Worm (Caenorhabditis elegans) whole organism, young adult: ENCODE measurements around the gene H03G16.1.
A peak's percentile ranks its signal among the peaks of the same experiment; 100 is the strongest.

ENCODE experiments used
- B0336.3 ChIP-seq: fragments of 200-800 bp; sonication (Bioruptor generic); IDR thresholded peaks from 2 replicates; pipeline ENCODE4 v1.3.6; 2022; ENCODE audit warnings: missing genetic modification characterization, missing compliant biosample characterization
- F10E7.11 ChIP-seq: sonication (generic microtip); optimal IDR thresholded peaks from 2 replicates; lab custom pipeline; 2017; ENCODE audit warnings: mild to moderate bottlenecking, missing genetic modification characterization, moderate library complexity, missing compliant biosample characterization
- F39B2.1 ChIP-seq: fragments of 200-800 bp; sonication (Bioruptor generic); IDR thresholded peaks from 2 replicates; pipeline ENCODE4 v1.3.6; 2022; ENCODE audit warnings: missing genetic modification reagents, missing genetic modification characterization, missing compliant biosample characterization
- F52B5.7 ChIP-seq: sonication (generic microtip); optimal IDR thresholded peaks from 2 replicates; lab custom pipeline; 2016; ENCODE audit warnings: mild to moderate bottlenecking, missing genetic modification characterization, missing compliant biosample characterization
- F55B11.4 ChIP-seq: sonication (generic microtip); optimal IDR thresholded peaks from 2 replicates; lab custom pipeline; 2016; ENCODE audit warnings: missing compliant biosample characterization, missing genetic modification characterization, borderline replicate concordance; ENCODE audit not compliant: insufficient read depth
- F57A8.1 ChIP-seq: fragments of 200-800 bp; sonication (Bioruptor generic); optimal IDR thresholded peaks from 2 replicates; lab custom pipeline; 2018; ENCODE audit warnings: mild to moderate bottlenecking, missing genetic modification characterization, moderate library complexity, missing compliant biosample characterization
- K11D2.4 ChIP-seq: fragments of 200-800 bp; sonication (Bioruptor generic); IDR thresholded peaks from 2 replicates; pipeline ENCODE4 v1.3.6; 2022; ENCODE audit warnings: missing genetic modification reagents, missing genetic modification characterization, missing compliant biosample characterization
- T07F8.4 ChIP-seq: sonication (generic microtip); optimal IDR thresholded peaks from 2 replicates; lab custom pipeline; 2016; ENCODE audit warnings: mild to moderate bottlenecking, missing genetic modification characterization, moderate library complexity, missing compliant biosample characterization
- Y53F4B.3 ChIP-seq: fragments of 200-800 bp; sonication (Bioruptor generic); IDR thresholded peaks from 2 replicates; pipeline ENCODE4 v1.3.6; 2022; ENCODE audit warnings: missing genetic modification reagents, missing genetic modification characterization, missing compliant biosample characterization
- Y56A3A.18 ChIP-seq: fragments of 200-800 bp; sonication (Bioruptor generic); IDR thresholded peaks from 2 replicates; pipeline ENCODE4 v1.3.6; 2022; ENCODE audit warnings: missing genetic modification reagents, missing genetic modification characterization, missing compliant biosample characterization
- Y67H2A.10 ChIP-seq: fragments of 200-800 bp; sonication (Bioruptor generic); conservative IDR thresholded peaks from 2 replicates; pipeline ENCODE4 v1.3.6; 2022; ENCODE audit warnings: missing genetic modification reagents, missing genetic modification characterization, missing compliant biosample characterization
- Y95B8A.8 ChIP-seq: fragments of 200-800 bp; sonication (Bioruptor generic); IDR thresholded peaks from 2 replicates; pipeline ENCODE4 v1.3.6; 2022; ENCODE audit warnings: missing genetic modification reagents, missing genetic modification characterization, missing compliant biosample characterization
- akir-1 ChIP-seq: fragments of 200-800 bp; sonication (Bioruptor generic); optimal IDR thresholded peaks from 2 replicates; lab custom pipeline; 2018; ENCODE audit warnings: mild to moderate bottlenecking, missing genetic modification characterization, moderate library complexity, missing compliant biosample characterization
- ama-1 ChIP-seq, 3 experiments: fragments of 150-350 bp in 1 of 3; sonication (generic microtip) in 2 of 3; optimal IDR thresholded peaks; 2 replicates each; lab custom pipeline; 2014 to 2018; ENCODE audit warnings: missing biosample characterization in 2 of 3, missing genetic modification characterization in 2 of 3, missing genetic modification reagents in 2 of 3
- aptf-2 ChIP-seq: fragments of 200-800 bp; sonication (Bioruptor generic); conservative IDR thresholded peaks from 2 replicates; pipeline ENCODE4 v1.3.6; 2022; ENCODE audit warnings: missing genetic modification reagents, missing genetic modification characterization, missing compliant biosample characterization
- athp-1 ChIP-seq: sonication (generic microtip); optimal IDR thresholded peaks from 2 replicates; lab custom pipeline; 2017; ENCODE audit warnings: mild to moderate bottlenecking, missing genetic modification characterization, missing compliant biosample characterization
- attf-6 ChIP-seq: fragments of 200-800 bp; sonication (Bioruptor generic); IDR thresholded peaks from 2 replicates; pipeline ENCODE4 v1.3.6; 2022; ENCODE audit warnings: missing genetic modification reagents, missing genetic modification characterization, missing compliant biosample characterization
- bed-1 ChIP-seq: fragments of 200-800 bp; sonication (Bioruptor generic); IDR thresholded peaks from 2 replicates; pipeline ENCODE4 v1.3.6; 2022; ENCODE audit warnings: missing genetic modification reagents, missing genetic modification characterization, missing compliant biosample characterization
- bed-2 ChIP-seq: fragments of 200-800 bp; sonication (Bioruptor generic); IDR thresholded peaks from 2 replicates; pipeline ENCODE4 v1.3.6; 2022; ENCODE audit warnings: missing genetic modification reagents, missing genetic modification characterization, missing compliant biosample characterization
- ccch-3 ChIP-seq: fragments of 200-800 bp; sonication (Bioruptor generic); optimal IDR thresholded peaks from 2 replicates; lab custom pipeline; 2018; ENCODE audit warnings: mild to moderate bottlenecking, missing genetic modification characterization, missing compliant biosample characterization
- cebp-2 ChIP-seq: fragments of 200-800 bp; sonication (Bioruptor generic); IDR thresholded peaks from 2 replicates; pipeline ENCODE4 v1.3.6; 2022; ENCODE audit warnings: missing genetic modification characterization, missing compliant biosample characterization
- ceh-27 ChIP-seq: fragments of 200-800 bp; sonication (Bioruptor generic); optimal IDR thresholded peaks from 2 replicates; lab custom pipeline; 2018; ENCODE audit warnings: mild to moderate bottlenecking, missing genetic modification characterization, moderate library complexity, missing compliant biosample characterization
- ceh-40 ChIP-seq: fragments of 200-800 bp; sonication (Bioruptor generic); IDR thresholded peaks from 2 replicates; pipeline ENCODE4 v1.3.6; 2022; ENCODE audit warnings: missing genetic modification characterization, missing compliant biosample characterization
- ceh-79 ChIP-seq: sonication (generic microtip); optimal IDR thresholded peaks from 2 replicates; lab custom pipeline; 2017; ENCODE audit warnings: mild to moderate bottlenecking, missing genetic modification characterization, missing compliant biosample characterization
- dpff-1 ChIP-seq: sonication (generic microtip); optimal IDR thresholded peaks from 2 replicates; lab custom pipeline; 2017; ENCODE audit warnings: mild to moderate bottlenecking, missing genetic modification characterization, missing compliant biosample characterization
- efl-1 ChIP-seq: fragments of 150-350 bp; optimal IDR thresholded peaks from 2 replicates; lab custom pipeline; 2014; ENCODE audit warnings: missing biosample characterization, missing genetic modification reagents, missing genetic modification characterization
- egrh-3 ChIP-seq: fragments of 200-800 bp; sonication (Bioruptor generic); IDR thresholded peaks from 2 replicates; pipeline ENCODE4 v1.3.6; 2022; ENCODE audit warnings: missing genetic modification reagents, missing genetic modification characterization, missing compliant biosample characterization
- ets-4 ChIP-seq: fragments of 200-800 bp; sonication (Bioruptor generic); optimal IDR thresholded peaks from 2 replicates; lab custom pipeline; 2018; ENCODE audit warnings: mild to moderate bottlenecking, missing genetic modification characterization, missing compliant biosample characterization
- hmg-1.2 ChIP-seq: fragments of 200-800 bp; sonication (Bioruptor generic); IDR thresholded peaks from 2 replicates; pipeline ENCODE4 v1.3.6; 2022; ENCODE audit warnings: missing genetic modification reagents, missing genetic modification characterization, missing compliant biosample characterization
- lag-1 ChIP-seq: fragments of 200-800 bp; sonication (Bioruptor generic); IDR thresholded peaks from 2 replicates; pipeline ENCODE4 v1.3.6; 2022; ENCODE audit warnings: missing genetic modification reagents, missing genetic modification characterization, missing compliant biosample characterization
- lin-26 ChIP-seq: fragments of 200-800 bp; sonication (Bioruptor generic); IDR thresholded peaks from 2 replicates; pipeline ENCODE4 v1.3.6; 2022; ENCODE audit warnings: missing genetic modification reagents, missing genetic modification characterization, missing compliant biosample characterization
- lin-35 ChIP-seq, 3 experiments: fragments of 150-350 bp in 2 of 3; sonication (generic microtip) in 1 of 3; optimal IDR thresholded peaks; 2 replicates each; lab custom pipeline; 2014 to 2018; ENCODE audit warnings: missing biosample characterization in 3 of 3, missing genetic modification characterization in 3 of 3, missing genetic modification reagents in 3 of 3
- lin-40 ChIP-seq: sonication (generic microtip); optimal IDR thresholded peaks from 2 replicates; lab custom pipeline; 2016; ENCODE audit warnings: missing genetic modification characterization, mild to moderate bottlenecking, missing compliant biosample characterization, missing genotype, missing genetic modification reagents
- lin-54 ChIP-seq: fragments of 200-800 bp; sonication (Bioruptor generic); optimal IDR thresholded peaks from 2 replicates; lab custom pipeline; 2018; ENCODE audit warnings: mild to moderate bottlenecking, missing genetic modification characterization, missing compliant biosample characterization
- lsl-1 ChIP-seq: fragments of 200-800 bp; sonication (Bioruptor generic); optimal IDR thresholded peaks from 2 replicates; lab custom pipeline; 2018; ENCODE audit warnings: mild to moderate bottlenecking, missing genetic modification characterization, moderate library complexity, missing compliant biosample characterization
- madf-3 ChIP-seq: fragments of 200-800 bp; sonication (Bioruptor generic); IDR thresholded peaks from 2 replicates; pipeline ENCODE4 v1.3.6; 2022; ENCODE audit warnings: missing genetic modification reagents, missing genetic modification characterization, missing compliant biosample characterization
- mcd-1 ChIP-seq: fragments of 200-800 bp; sonication (Bioruptor generic); IDR thresholded peaks from 2 replicates; pipeline ENCODE4 v1.3.6; 2022; ENCODE audit warnings: missing genetic modification reagents, missing genetic modification characterization, missing compliant biosample characterization
- nhr-179 ChIP-seq: sonication (generic microtip); optimal IDR thresholded peaks from 2 replicates; lab custom pipeline; 2016; ENCODE audit warnings: mild to moderate bottlenecking, missing genetic modification characterization, missing compliant biosample characterization
- rec-8 ChIP-seq, 2 experiments: sonication (generic microtip); optimal IDR thresholded peaks; 2 replicates each; lab custom pipeline; 2016; ENCODE audit warnings: mild to moderate bottlenecking in 2 of 2, missing genetic modification characterization in 2 of 2, missing genetic modification reagents in 2 of 2, missing genotype in 2 of 2, missing biosample characterization in 1 of 2, missing compliant biosample characterization in 1 of 2, moderate library complexity in 1 of 2
- snpc-4 ChIP-seq, 5 experiments: fragments of 150-350 bp in 1 of 5; sonication (generic microtip) in 4 of 5; optimal IDR thresholded peaks; 2 replicates each; lab custom pipeline; 2014 to 2018; ENCODE audit warnings: missing genetic modification characterization in 5 of 5, missing biosample characterization in 3 of 5, antibody characterized with exemption in 2 of 5, mild to moderate bottlenecking in 2 of 5, missing compliant biosample characterization in 2 of 5, missing genotype in 2 of 5, moderate library complexity in 2 of 5, missing genetic modification reagents in 1 of 5
- sptf-2 ChIP-seq: fragments of 200-800 bp; sonication (Bioruptor generic); optimal IDR thresholded peaks from 2 replicates; lab custom pipeline; 2018; ENCODE audit warnings: mild to moderate bottlenecking, missing genetic modification characterization, missing compliant biosample characterization
- tbp1 ChIP-seq: fragments of 200-800 bp; sonication (Bioruptor generic); optimal IDR thresholded peaks from 2 replicates; lab custom pipeline; 2018; ENCODE audit warnings: mild to moderate bottlenecking, missing genetic modification characterization, missing compliant biosample characterization
- tbx-9 ChIP-seq: sonication (generic microtip); optimal IDR thresholded peaks from 2 replicates; lab custom pipeline; 2016; ENCODE audit warnings: borderline replicate concordance, missing genetic modification characterization, inconsistent platforms, missing compliant biosample characterization
- ztf-22 ChIP-seq: fragments of 200-800 bp; sonication (Bioruptor generic); optimal IDR thresholded peaks from 2 replicates; lab custom pipeline; 2018; ENCODE audit warnings: mild to moderate bottlenecking, missing genetic modification characterization, moderate library complexity, missing compliant biosample characterization
- ztf-25 ChIP-seq: fragments of 200-800 bp; sonication (Bioruptor generic); IDR thresholded peaks from 2 replicates; pipeline ENCODE4 v1.3.6; 2022; ENCODE audit warnings: missing genetic modification reagents, missing genetic modification characterization, missing compliant biosample characterization
- ztf-26 ChIP-seq: sonication (generic microtip); optimal IDR thresholded peaks from 2 replicates; lab custom pipeline; 2017; ENCODE audit warnings: missing genetic modification characterization, missing compliant biosample characterization
- ztf-6 ChIP-seq: fragments of 200-800 bp; sonication (Bioruptor generic); IDR thresholded peaks from 2 replicates; pipeline ENCODE4 v1.3.6; 2022; ENCODE audit warnings: missing genetic modification reagents, missing genetic modification characterization, missing compliant biosample characterization

The H03G16.1 gene

ce11 chrX:15040552-15041080, 13.1 kb upstream of the H03G16.1 start, which contains the start of gene C18B12.4 (continued):
- TF ChIP-seq akir-1 (GFP tag; lab: Kevin White, UChicago), result no peak
- TF ChIP-seq ccch-3 (GFP tag; lab: Kevin White, UChicago), result no peak
- TF ChIP-seq F55B11.4 (tag; lab: Kevin White, UChicago), result no peak
- TF ChIP-seq F10E7.11 (tag; lab: Kevin White, UChicago), result no peak
- no peak for TF ChIP-seq F57A8.1 (GFP tag; lab: Kevin White, UChicago)
- peak; percentile 95 for TF ChIP-seq mcd-1
- no peak for TF ChIP-seq ceh-79
- TF ChIP-seq lin-26 (GFP tag; lab: Robert Waterston, UW), result no peak; the same call in 1 of the 2 replicates
- no peak for TF ChIP-seq ceh-40 (GFP tag; lab: Robert Waterston, UW)
- TF ChIP-seq bed-2, result peak; percentile 74
- no peak for TF ChIP-seq rec-8 (tag; optimal IDR thresholded peaks at IDR 0.05; lab: Kevin White, UChicago)
- TF ChIP-seq ama-1 (optimal IDR thresholded peaks at IDR 0.05; lab: Kevin White, UChicago), result no peak
- TF ChIP-seq ama-1 (GFP tag; optimal IDR thresholded peaks at IDR 0.05; lab: Kevin White, UChicago), result no peak
- TF ChIP-seq lag-1 (GFP tag; lab: Robert Waterston, UW), result no peak
- no peak; the same call in 1 of the 2 replicates for TF ChIP-seq egrh-3 (GFP tag; lab: Robert Waterston, UW)
- no peak for TF ChIP-seq cebp-2 (GFP tag; lab: Robert Waterston, UW)
- no peak for TF ChIP-seq sptf-2 (GFP tag; lab: Kevin White, UChicago)
- peak; percentile 70; the same call in 1 of the 2 replicates for TF ChIP-seq madf-3
- TF ChIP-seq lsl-1 (GFP tag; lab: Kevin White, UChicago), result no peak
- TF ChIP-seq attf-6 (GFP tag; lab: Robert Waterston, UW), result no peak
- TF ChIP-seq ceh-27 (GFP tag; lab: Kevin White, UChicago), result peak; percentile 94
- 0 out of 2 replicates have a peak, but pooled peaks have one; percentile 57 for TF ChIP-seq ztf-6 (GFP tag; lab: Robert Waterston, UW)
- TF ChIP-seq lin-35 (GFP tag; optimal IDR thresholded peaks at IDR 0.05; lab: Kevin White, UChicago), result peak in 1 of 3 experiments; percentile 37
- peak; percentile 26 for TF ChIP-seq F52B5.7 (tag; lab: Kevin White, UChicago)
- TF ChIP-seq B0336.3, result peak; percentile 89
- TF ChIP-seq tbp1 (GFP tag; lab: Kevin White, UChicago), result peak; percentile 65
- 0 out of 2 replicates have a peak, but pooled peaks have one; percentile 30 for TF ChIP-seq Y95B8A.8 (GFP tag; lab: Robert Waterston, UW)
- TF ChIP-seq lin-40 (tag; lab: Kevin White, UChicago), result peak; percentile 85
- TF ChIP-seq dpff-1 (tag; lab: Kevin White, UChicago), result no peak
- TF ChIP-seq ztf-25 (GFP tag; lab: Robert Waterston, UW), result no peak
- peak; percentile 83 for TF ChIP-seq Y67H2A.10 (GFP tag; lab: Robert Waterston, UW)
- no peak for TF ChIP-seq T07F8.4 (tag; lab: Kevin White, UChicago)
- TF ChIP-seq ets-4 (GFP tag; lab: Kevin White, UChicago), result peak; percentile 21
- peak; percentile 39; the same call in 1 of the 2 replicates for TF ChIP-seq Y56A3A.18
- peak; percentile 93 for TF ChIP-seq ztf-26 (tag; lab: Kevin White, UChicago)
- TF ChIP-seq athp-1 (tag; lab: Kevin White, UChicago), result no peak
- TF ChIP-seq Y53F4B.3 (GFP tag; lab: Robert Waterston, UW), result no peak
- TF ChIP-seq hmg-1.2, result peak; percentile 63
- no peak for TF ChIP-seq tbx-9 (tag; lab: Kevin White, UChicago)
- TF ChIP-seq snpc-4 (GFP tag; optimal IDR thresholded peaks at IDR 0.05; lab: Kevin White, UChicago), result no peak
- TF ChIP-seq snpc-4 (tag; optimal IDR thresholded peaks at IDR 0.05; lab: Kevin White, UChicago), result peak; percentile 19 to 74 (median 62)
- TF ChIP-seq ztf-22 (GFP tag; lab: Kevin White, UChicago), result peak; percentile 47
- no peak for TF ChIP-seq F39B2.1 (GFP tag; lab: Robert Waterston, UW)
- TF ChIP-seq efl-1 (GFP tag; lab: Kevin White, UChicago), result peak; percentile 60
- TF ChIP-seq lin-54 (GFP tag; lab: Kevin White, UChicago), result peak; percentile 59
- TF ChIP-seq aptf-2 (GFP tag; lab: Robert Waterston, UW), result no peak
- TF ChIP-seq K11D2.4 (GFP tag; lab: Robert Waterston, UW), result peak; percentile 87; the same call in 1 of the 2 replicates
- TF ChIP-seq bed-1 (GFP tag; lab: Robert Waterston, UW), result no peak
- TF ChIP-seq nhr-179 (tag; lab: Kevin White, UChicago), result no peak
